Fruit fly (Drosophila melanogaster) whole organism: ENCODE results near the gene TwdlL.

Experiments
- CG8478 ChIP-seq: fragments of >200 bp; optimal IDR thresholded peaks from 2 replicates; lab custom pipeline; 2018; ENCODE audit warnings: inconsistent platforms
- Dll ChIP-seq: fragments of >200 bp; optimal IDR thresholded peaks from 2 replicates; lab custom pipeline; 2017
- pan ChIP-seq: fragments of >200 bp; optimal IDR thresholded peaks from 2 replicates; lab custom pipeline; 2017
- psq ChIP-seq: fragments of >200 bp; optimal IDR thresholded peaks from 2 replicates; lab custom pipeline; 2017
- usp ChIP-seq: fragments of >200 bp; optimal IDR thresholded peaks from 2 replicates; lab custom pipeline; 2017; ENCODE audit warnings: missing biosample characterization, missing genetic modification characterization, mixed read lengths

DNA sequence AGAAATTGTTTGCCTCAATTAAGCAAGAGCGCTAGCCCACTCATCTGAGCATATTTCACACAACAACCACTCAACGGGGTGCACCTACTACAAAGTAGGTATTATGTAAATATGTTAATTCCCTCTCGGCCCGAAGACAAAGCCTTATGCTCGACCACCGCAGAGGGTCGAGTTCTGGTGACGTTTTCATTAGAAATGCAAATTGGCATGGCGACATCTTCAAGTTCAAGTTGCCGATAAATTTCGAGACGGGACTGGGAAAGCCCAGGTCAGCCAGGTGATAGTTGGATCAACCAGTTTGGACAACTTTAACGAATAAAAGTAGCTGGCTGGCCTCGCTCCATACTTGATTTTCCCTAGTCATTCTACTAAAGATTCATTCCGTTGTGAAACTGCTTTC, 10.0 kb downstream of the TwdlL start:
- TF ChIP-seq Dll (no peak), CG8478 (no peak), psq (no peak), pan (no peak), usp (no peak)
